Worm (Caenorhabditis elegans): Measurements from ENCODE around the gene srw-94.

srw-94 gene

ce11 chrIV:4814185-4814584 is at the start of gene srw-94:
srw-94 (plus strand) TSS chrIV:4814485.
- no peak for TF ChIP-seq ceh-39 (tag; optimal IDR thresholded peaks at IDR 0.05)

DNA sequence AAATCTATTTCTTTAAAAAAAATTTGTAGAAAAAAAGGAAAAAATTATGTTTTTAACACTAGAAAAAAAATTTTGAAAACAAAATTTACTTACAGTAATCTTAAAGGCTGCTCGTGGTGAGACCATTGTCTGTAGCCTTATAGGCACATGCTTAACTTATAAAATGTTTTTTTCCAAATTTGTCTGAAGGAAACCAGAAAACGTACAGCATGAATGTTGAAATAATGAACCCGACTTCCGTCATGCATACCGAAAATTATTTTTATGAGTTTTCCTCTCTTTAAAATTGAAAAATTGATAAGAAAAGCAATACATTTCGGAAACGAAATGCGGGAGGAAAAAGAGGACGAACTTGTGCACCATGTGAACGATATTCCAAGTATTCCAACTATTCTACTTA is 42.5 kb upstream of the srw-94 start, which contains the start of gene R11E3.2:
R11E3.2 (plus strand) TSS at position 301 of the 400 bp plus-strand sequence.
- TF ChIP-seq ham-2 (GFP tag; optimal IDR thresholded peaks at IDR 0.05) (no peak), lin-32 (GFP tag; optimal IDR thresholded peaks at IDR 0.05) (no peak), pha-4 (tag; optimal IDR thresholded peaks at IDR 0.05) (no peak), unc-39 (tag; optimal IDR thresholded peaks at IDR 0.05) (no peak), sem-2 (GFP tag; optimal IDR thresholded peaks at IDR 0.05) (no peak), flh-1 (GFP tag; optimal IDR thresholded peaks at IDR 0.05) (no peak), ces-1 (GFP tag; optimal IDR thresholded peaks at IDR 0.05) (no peak), mep-1 (tag; optimal IDR thresholded peaks at IDR 0.05) (no peak), unc-120 (tag; optimal IDR thresholded peaks at IDR 0.05; ENCODE audit: poor library complexity, severe bottlenecking) (no peak), tbx-8 (GFP tag; optimal IDR thresholded peaks at IDR 0.05) (no peak), blmp-1 (tag; optimal IDR thresholded peaks at IDR 0.05) (no peak)

DNA sequence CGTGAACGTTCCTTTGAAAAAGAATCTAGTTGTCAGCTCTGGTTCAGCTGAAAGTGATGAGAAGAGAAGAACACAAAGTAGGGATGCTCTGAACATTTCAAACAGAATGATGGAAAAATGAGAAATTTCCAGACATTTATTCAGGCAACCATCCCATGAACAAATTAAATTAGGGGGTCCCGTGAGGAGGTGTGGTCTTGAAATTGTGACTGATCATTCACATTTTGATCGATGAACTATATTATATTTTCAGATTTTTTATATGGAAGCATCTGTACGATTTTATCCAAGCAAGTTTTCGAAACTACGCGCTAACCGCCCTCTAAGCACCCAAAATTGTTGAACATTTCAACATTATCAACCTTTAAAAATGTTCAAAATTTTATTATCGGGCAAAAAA is 38.3 kb upstream of the srw-94 start, which contains the start of gene R11E3.19:
R11E3.19 (minus strand) TSS at position 101 of the 400 bp plus-strand sequence.
- TF ChIP-seq elt-3 (tag; optimal IDR thresholded peaks at IDR 0.05) (no peak), hlh-1 (tag; optimal IDR thresholded peaks at IDR 0.05) (no peak), nhr-76 (tag; optimal IDR thresholded peaks at IDR 0.05) (no peak), drap-1 (GFP tag; optimal IDR thresholded peaks at IDR 0.05) (no peak), mls-2 (tag; optimal IDR thresholded peaks at IDR 0.05) (no peak), sem-2 (GFP tag; optimal IDR thresholded peaks at IDR 0.05) (no peak), unc-39 (tag; optimal IDR thresholded peaks at IDR 0.05) (no peak), snpc-4 (tag; optimal IDR thresholded peaks at IDR 0.05) (no peak)

DNA sequence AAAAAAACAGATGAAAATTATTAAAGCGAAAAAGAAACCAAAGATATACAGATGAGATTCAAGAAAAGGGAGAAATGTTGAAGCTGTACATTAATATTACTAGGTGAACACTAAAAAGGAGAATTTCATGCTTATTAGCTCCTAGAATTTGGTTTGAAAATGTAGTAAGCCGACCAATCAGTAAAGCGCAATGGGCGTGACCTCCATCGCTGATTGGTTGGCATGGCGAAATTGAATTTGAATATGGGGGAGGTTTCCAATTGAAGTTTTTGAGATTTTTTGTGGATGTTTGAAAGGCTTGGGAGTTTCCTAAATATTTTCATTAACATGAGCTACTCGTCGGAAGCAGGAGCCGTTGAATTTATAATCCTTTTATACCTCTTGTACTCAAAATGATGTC is 37.8 kb upstream of the srw-94 start:
- TF ChIP-seq elt-3 (tag; optimal IDR thresholded peaks at IDR 0.05) (no peak), unc-39 (tag; optimal IDR thresholded peaks at IDR 0.05) (no peak), mep-1 (tag; optimal IDR thresholded peaks at IDR 0.05) (no peak), sem-2 (GFP tag; optimal IDR thresholded peaks at IDR 0.05) (no peak), nhr-237 (tag; optimal IDR thresholded peaks at IDR 0.05) (no peak), nhr-76 (tag; optimal IDR thresholded peaks at IDR 0.05) (no peak)

- no peak for TF ChIP-seq elt-3 (tag; optimal IDR thresholded peaks at IDR 0.05)
- TF ChIP-seq nhr-2 (tag; optimal IDR thresholded peaks at IDR 0.05): no peak
- no peak for TF ChIP-seq sptf-1 (tag; optimal IDR thresholded peaks at IDR 0.05)
- no peak for TF ChIP-seq lsy-2 (tag; optimal IDR thresholded peaks at IDR 0.05)
- TF ChIP-seq lin-32 (GFP tag; optimal IDR thresholded peaks at IDR 0.05): no peak
- no peak for TF ChIP-seq snpc-4 (tag; optimal IDR thresholded peaks at IDR 0.05)
- TF ChIP-seq blmp-1 (tag; optimal IDR thresholded peaks at IDR 0.05): no peak
These were observed 34.2 kb upstream of the srw-94 start, which contains the start of gene set-15 for ce11 chrIV:4780129-4780528. set-15 (minus strand) TSS chrIV:4780229.

- no peak for TF ChIP-seq unc-39 (tag; optimal IDR thresholded peaks at IDR 0.05)
- no peak for TF ChIP-seq nhr-237 (tag; optimal IDR thresholded peaks at IDR 0.05)
- TF ChIP-seq mab-5 (tag; optimal IDR thresholded peaks at IDR 0.05): no peak
- no peak for TF ChIP-seq ceh-83 (GFP tag; optimal IDR thresholded peaks at IDR 0.05)
- TF ChIP-seq drap-1 (GFP tag; optimal IDR thresholded peaks at IDR 0.05): no peak
- TF ChIP-seq nhr-76 (tag; optimal IDR thresholded peaks at IDR 0.05): no peak
- TF ChIP-seq mep-1 (tag; optimal IDR thresholded peaks at IDR 0.05): no peak
- TF ChIP-seq zip-8 (tag; optimal IDR thresholded peaks at IDR 0.05): no peak
- TF ChIP-seq unc-62 (GFP tag; optimal IDR thresholded peaks at IDR 0.05): no peak
- no peak for TF ChIP-seq flh-1 (GFP tag; optimal IDR thresholded peaks at IDR 0.05)
- no peak for TF ChIP-seq ceh-39 (tag; optimal IDR thresholded peaks at IDR 0.05)
- no peak for TF ChIP-seq nhr-12 (tag; optimal IDR thresholded peaks at IDR 0.05)
- no peak for TF ChIP-seq M03D4.4 (tag; optimal IDR thresholded peaks at IDR 0.05)
- peak; percentile 57 for TF ChIP-seq unc-120 (tag; optimal IDR thresholded peaks at IDR 0.05; ENCODE audit: poor library complexity, severe bottlenecking)
- TF ChIP-seq sptf-1 (tag; optimal IDR thresholded peaks at IDR 0.05): peak; percentile 55
- peak; percentile 75 for TF ChIP-seq nhr-2 (tag; optimal IDR thresholded peaks at IDR 0.05)
- no peak for TF ChIP-seq ceh-43 (GFP tag; optimal IDR thresholded peaks at IDR 0.05)
- no peak for TF ChIP-seq snpc-4 (tag; optimal IDR thresholded peaks at IDR 0.05)
- peak; percentile 73 for TF ChIP-seq hlh-1 (tag; optimal IDR thresholded peaks at IDR 0.05)
- no peak for TF ChIP-seq ham-2 (GFP tag; optimal IDR thresholded peaks at IDR 0.05)
- no peak for TF ChIP-seq bed-3 (GFP tag; optimal IDR thresholded peaks at IDR 0.05)
- TF ChIP-seq pha-4 (tag; optimal IDR thresholded peaks at IDR 0.05): no peak
- TF ChIP-seq nhr-28 (tag; optimal IDR thresholded peaks at IDR 0.05): no peak
- no peak for TF ChIP-seq lin-13 (tag; optimal IDR thresholded peaks at IDR 0.05)
- TF ChIP-seq cnd-1 (tag; optimal IDR thresholded peaks at IDR 0.05): peak; percentile 42
- no peak for TF ChIP-seq sem-2 (GFP tag; optimal IDR thresholded peaks at IDR 0.05)
- no peak for TF ChIP-seq blmp-1 (tag; optimal IDR thresholded peaks at IDR 0.05)
- TF ChIP-seq ces-1 (GFP tag; optimal IDR thresholded peaks at IDR 0.05): no peak
- TF ChIP-seq ztf-11 (tag; optimal IDR thresholded peaks at IDR 0.05): peak; percentile 19
- no peak for TF ChIP-seq elt-3 (tag; optimal IDR thresholded peaks at IDR 0.05)
- TF ChIP-seq lin-32 (GFP tag; optimal IDR thresholded peaks at IDR 0.05): no peak
- no peak for TF ChIP-seq tbx-8 (GFP tag; optimal IDR thresholded peaks at IDR 0.05)
- TF ChIP-seq elt-1 (tag; optimal IDR thresholded peaks at IDR 0.05; ENCODE audit: borderline replicate concordance, insufficient read depth): no peak
- peak; percentile 36 for TF ChIP-seq mls-2 (tag; optimal IDR thresholded peaks at IDR 0.05)
- no peak for TF ChIP-seq lsy-2 (tag; optimal IDR thresholded peaks at IDR 0.05)
These were observed 33.2 kb upstream of the srw-94 start for ce11 chrIV:4781123-4781522.

All from whole organism, mixed stage, embryonic.